Worm (Caenorhabditis elegans): ENCODE results near the gene Y102F5A.1.

The Y102F5A.1 gene

DNA sequence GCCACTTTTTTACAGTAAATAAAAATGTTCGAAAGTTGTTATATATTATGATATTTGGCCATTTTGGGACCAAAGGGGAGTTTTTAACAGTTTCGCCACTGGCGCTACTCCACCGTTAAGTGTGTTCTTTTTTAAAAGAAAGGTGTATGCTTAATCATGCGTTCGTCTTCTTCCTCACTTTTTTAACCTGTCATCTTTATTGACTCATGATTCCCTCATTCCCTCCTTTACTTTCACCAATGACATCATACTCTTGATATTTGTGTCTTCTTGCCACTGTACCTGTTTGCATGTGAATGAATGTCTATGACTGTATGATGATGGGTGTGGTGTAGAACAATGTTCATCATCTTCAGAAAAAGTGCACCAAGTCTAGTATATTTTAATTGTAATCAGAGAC lies 6.5 kb upstream of the Y102F5A.1 start:
- TF ChIP-seq fos-1 (tag; optimal IDR thresholded peaks at IDR 0.05) (peak; percentile 79), lin-11 (tag; optimal IDR thresholded peaks at IDR 0.05) (no peak), crh-2 (tag; optimal IDR thresholded peaks at IDR 0.05) (peak; percentile 15), sma-9 (GFP tag; optimal IDR thresholded peaks at IDR 0.05) (peak; percentile 36), sma-9 (tag; optimal IDR thresholded peaks at IDR 0.05) (no peak), sma-3 (GFP tag; optimal IDR thresholded peaks at IDR 0.05) (peak; percentile 25), nhr-129 (tag; optimal IDR thresholded peaks at IDR 0.05) (peak; percentile 10), blmp-1 (tag; optimal IDR thresholded peaks at IDR 0.05; ENCODE audit: insufficient read depth) (no peak), F13H6.1 (tag; optimal IDR thresholded peaks at IDR 0.05) (peak; percentile 0)

- TF ChIP-seq egl-27 (tag; optimal IDR thresholded peaks at IDR 0.05), result no peak
- no peak for TF ChIP-seq Y55F3AM.14 (GFP tag; optimal IDR thresholded peaks at IDR 0.05)
- TF ChIP-seq lin-13 (GFP tag; optimal IDR thresholded peaks at IDR 0.05), result no peak
- no peak for TF ChIP-seq nhr-23 (tag; optimal IDR thresholded peaks at IDR 0.05)
- no peak for TF ChIP-seq F13H6.1 (tag; optimal IDR thresholded peaks at IDR 0.05)
- TF ChIP-seq zag-1 (tag; optimal IDR thresholded peaks at IDR 0.05), result no peak
- TF ChIP-seq sem-4 (tag; optimal IDR thresholded peaks at IDR 0.05), result no peak
- TF ChIP-seq unc-55 (GFP tag; optimal IDR thresholded peaks at IDR 0.05), result no peak
- TF ChIP-seq nhr-11 (tag; optimal IDR thresholded peaks at IDR 0.05), result no peak
- no peak for TF ChIP-seq skn-1 (tag; optimal IDR thresholded peaks at IDR 0.05)
- no peak for TF ChIP-seq nhr-237 (tag; optimal IDR thresholded peaks at IDR 0.05)
- TF ChIP-seq crh-2 (tag; optimal IDR thresholded peaks at IDR 0.05), result no peak
These were observed 14.9 kb downstream of the Y102F5A.1 start, which contains the start of gene ttx-3 for ce11 chrX:11769278-11769677. Gene ttx-3 (minus strand): TSS chrX:11769378.

DNA sequence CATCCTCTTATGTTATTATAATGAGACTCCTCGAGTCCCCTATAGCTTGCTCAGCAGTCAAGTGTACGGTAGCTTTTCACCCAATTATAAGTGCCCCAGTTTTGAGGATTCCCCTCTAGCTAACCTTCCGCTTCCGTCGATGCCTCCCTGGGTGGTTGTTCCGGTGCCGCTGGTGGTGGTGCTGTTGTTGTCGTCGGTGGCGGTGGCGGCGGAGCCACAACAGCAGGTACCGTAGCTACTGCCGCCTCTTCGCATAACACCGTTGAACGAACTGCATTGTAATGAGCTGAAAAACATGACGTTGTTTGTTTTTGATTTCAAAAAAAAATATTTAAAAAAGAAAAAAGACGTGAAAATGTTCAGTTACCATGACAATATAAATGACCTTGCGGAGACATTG lies 17.7 kb downstream of the Y102F5A.1 start:
- no peak for TF ChIP-seq snpc-4 (tag; optimal IDR thresholded peaks at IDR 0.05)
- TF ChIP-seq Y55F3AM.14 (GFP tag; optimal IDR thresholded peaks at IDR 0.05), result no peak
- no peak for TF ChIP-seq nhr-12 (tag; optimal IDR thresholded peaks at IDR 0.05)
- no peak for TF ChIP-seq unc-39 (tag; optimal IDR thresholded peaks at IDR 0.05)
- TF ChIP-seq fos-1 (tag; optimal IDR thresholded peaks at IDR 0.05), result no peak
- no peak for TF ChIP-seq mbf-1 (tag; optimal IDR thresholded peaks at IDR 0.05)
- no peak for TF ChIP-seq nhr-21 (tag; optimal IDR thresholded peaks at IDR 0.05)
- no peak for TF ChIP-seq lin-11 (tag; optimal IDR thresholded peaks at IDR 0.05)
- no peak for TF ChIP-seq dmd-4 (tag; optimal IDR thresholded peaks at IDR 0.05)
- no peak for TF ChIP-seq nhr-25 (tag; optimal IDR thresholded peaks at IDR 0.05)
- TF ChIP-seq lsy-2 (tag; optimal IDR thresholded peaks at IDR 0.05), result no peak
- no peak for TF ChIP-seq elt-3 (tag; optimal IDR thresholded peaks at IDR 0.05)
- TF ChIP-seq peb-1 (tag; optimal IDR thresholded peaks at IDR 0.05), result no peak
- TF ChIP-seq nhr-129 (tag; optimal IDR thresholded peaks at IDR 0.05), result no peak

DNA sequence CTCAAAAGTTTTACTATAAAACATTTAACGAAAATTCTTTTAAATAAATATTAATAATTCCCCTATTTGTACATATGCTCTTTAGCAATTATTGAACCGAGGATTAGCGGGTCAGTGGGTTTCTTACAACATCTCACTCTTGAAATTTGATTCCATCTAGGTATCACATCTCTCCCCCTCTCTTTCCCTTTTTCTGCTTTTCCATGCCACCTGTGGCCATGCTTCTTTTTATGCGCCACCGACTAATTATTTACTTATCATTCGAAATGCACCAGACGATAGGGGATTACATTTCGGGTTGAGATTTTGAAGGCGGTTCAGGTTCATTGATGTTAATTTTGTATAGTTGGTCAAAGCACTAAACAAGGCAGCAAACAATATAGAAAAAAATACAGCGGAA lies 18.3 kb downstream of the Y102F5A.1 start:
- TF ChIP-seq Y55F3AM.14 (GFP tag; optimal IDR thresholded peaks at IDR 0.05) (no peak), ceh-16 (tag; optimal IDR thresholded peaks at IDR 0.05) (no peak), nhr-10 (tag; optimal IDR thresholded peaks at IDR 0.05) (no peak), ztf-4 (tag; optimal IDR thresholded peaks at IDR 0.05) (no peak), blmp-1 (tag; optimal IDR thresholded peaks at IDR 0.05; ENCODE audit: insufficient read depth) (no peak)

DNA sequence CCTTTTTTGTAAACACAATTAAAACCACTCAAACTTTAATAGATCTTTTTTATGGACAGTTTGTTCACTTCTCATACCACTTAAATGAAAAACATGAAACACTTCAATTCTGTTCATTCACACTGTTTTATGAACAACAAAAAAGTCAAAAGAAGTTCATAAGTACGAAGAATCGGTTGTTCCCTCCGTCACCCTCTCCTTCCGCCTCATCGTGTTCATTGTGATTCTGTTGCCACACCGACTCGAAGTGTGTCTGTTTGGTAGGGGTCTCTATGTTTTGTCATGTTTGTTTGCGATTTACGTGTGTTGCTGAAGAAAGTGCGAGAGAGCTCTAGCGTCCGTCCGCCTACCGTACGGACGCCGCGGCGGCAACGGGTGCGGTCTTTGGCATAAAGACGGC lies 25.3 kb downstream of the Y102F5A.1 start, which contains the start of gene lact-7:
Gene lact-7, plus strand, starts transcription at position 301 of the 400 bp plus-strand sequence.
- TF ChIP-seq gmeb-1 (tag; optimal IDR thresholded peaks at IDR 0.05), result no peak
- no peak for TF ChIP-seq aly-2 (tag; optimal IDR thresholded peaks at IDR 0.05)
- no peak for TF ChIP-seq alr-1 (tag; optimal IDR thresholded peaks at IDR 0.05)
- no peak for TF ChIP-seq nhr-21 (tag; optimal IDR thresholded peaks at IDR 0.05)
- TF ChIP-seq nhr-12 (tag; optimal IDR thresholded peaks at IDR 0.05), result no peak
- TF ChIP-seq blmp-1 (tag; optimal IDR thresholded peaks at IDR 0.05; ENCODE audit: insufficient read depth), result no peak
- no peak for TF ChIP-seq lin-39 (tag; optimal IDR thresholded peaks at IDR 0.05)
- TF ChIP-seq nhr-11 (tag; optimal IDR thresholded peaks at IDR 0.05), result no peak
- TF ChIP-seq ztf-4 (tag; optimal IDR thresholded peaks at IDR 0.05), result no peak
- no peak for TF ChIP-seq sma-3 (GFP tag; optimal IDR thresholded peaks at IDR 0.05)
- no peak for TF ChIP-seq ztf-1 (GFP tag; conservative IDR thresholded peaks at IDR 0.05)
- TF ChIP-seq C34F6.9 (tag; optimal IDR thresholded peaks at IDR 0.05), result no peak
- no peak for TF ChIP-seq dmd-4 (tag; optimal IDR thresholded peaks at IDR 0.05)
- TF ChIP-seq peb-1 (tag; optimal IDR thresholded peaks at IDR 0.05), result no peak
- TF ChIP-seq nhr-25 (tag; optimal IDR thresholded peaks at IDR 0.05), result no peak
- TF ChIP-seq ZK546.5 (tag; optimal IDR thresholded peaks at IDR 0.05), result no peak
- TF ChIP-seq Y55F3AM.14 (GFP tag; optimal IDR thresholded peaks at IDR 0.05), result no peak

All from whole organism, L2 larva.